Fruit fly (Drosophila melanogaster) whole organism, wandering third instar larva: Measurements from ENCODE around the gene CG2924.

Source experiments
- Abd-B ChIP-seq: fragments of >200 bp; optimal IDR thresholded peaks from 2 replicates; lab custom pipeline; 2017; ENCODE audit warnings: missing biosample characterization, missing genetic modification characterization
- CG32264 ChIP-seq: fragments of 200-800 bp; sonication (Bioruptor generic); optimal IDR thresholded peaks from 2 replicates; lab custom pipeline; 2016; ENCODE audit warnings: missing biosample characterization, missing genetic modification characterization
- CG9705 ChIP-seq: fragments of 200-800 bp; sonication (Bioruptor generic); optimal IDR thresholded peaks from 2 replicates; lab custom pipeline; 2018; ENCODE audit warnings: missing biosample characterization, mild to moderate bottlenecking, missing genetic modification characterization
- CrebA ChIP-seq: fragments of 200-800 bp; sonication (Bioruptor generic); optimal IDR thresholded peaks from 2 replicates; lab custom pipeline; 2016; ENCODE audit warnings: missing biosample characterization, mild to moderate bottlenecking, missing genetic modification characterization, borderline replicate concordance
- Dfd ChIP-seq: fragments of >200 bp; optimal IDR thresholded peaks from 2 replicates; lab custom pipeline; 2017; ENCODE audit warnings: missing biosample characterization, missing genetic modification characterization
- Dif ChIP-seq: fragments of 200-275, 200-300 bp; sonication (Bioruptor generic); optimal IDR thresholded peaks from 2 replicates; lab custom pipeline; 2018; ENCODE audit warnings: missing biosample characterization, missing genetic modification characterization; ENCODE audit not compliant: partially characterized antibody
- GATAd ChIP-seq: sonication (Bioruptor generic); optimal IDR thresholded peaks from 2 replicates; lab custom pipeline; 2016; ENCODE audit warnings: missing biosample characterization, missing genetic modification characterization
- HLH106 ChIP-seq: fragments of 200-800 bp; optimal IDR thresholded peaks from 3 replicates; lab custom pipeline; 2019; ENCODE audit warnings: missing biosample characterization, mild to moderate bottlenecking, missing genetic modification characterization, moderate library complexity
- Hnf4 ChIP-seq: fragments of 200-800 bp; sonication (Bioruptor generic); optimal IDR thresholded peaks from 2 replicates; lab custom pipeline; 2016; ENCODE audit warnings: missing biosample characterization, mild to moderate bottlenecking, missing genetic modification characterization
- Hr78 ChIP-seq: fragments of >200 bp; optimal IDR thresholded peaks from 2 replicates; lab custom pipeline; 2017; ENCODE audit warnings: missing biosample characterization, missing genetic modification characterization
- Hr83 ChIP-seq: fragments of 200-300 bp; sonication (Bioruptor generic); optimal IDR thresholded peaks from 2 replicates; lab custom pipeline; 2016; ENCODE audit warnings: missing biosample characterization, mild to moderate bottlenecking, missing genetic modification characterization, moderate library complexity; ENCODE audit not compliant: poor library complexity, severe bottlenecking
- Jra ChIP-seq: sonication (Bioruptor generic); optimal IDR thresholded peaks from 2 replicates; lab custom pipeline; 2016; ENCODE audit warnings: missing biosample characterization, missing genetic modification characterization
- Mio ChIP-seq: sonication (Bioruptor generic); optimal IDR thresholded peaks from 2 replicates; lab custom pipeline; 2016; ENCODE audit warnings: missing biosample characterization, missing genetic modification characterization
- Myc ChIP-seq: fragments of >200 bp; optimal IDR thresholded peaks from 2 replicates; lab custom pipeline; 2017
- N ChIP-seq: fragments of >200 bp; optimal IDR thresholded peaks from 2 replicates; lab custom pipeline; 2018; ENCODE audit warnings: missing biosample characterization, missing external identifiers, missing genetic modification characterization
- OdsH ChIP-seq: fragments of 200-800 bp; sonication (Bioruptor generic); optimal IDR thresholded peaks from 2 replicates; lab custom pipeline; 2016; ENCODE audit warnings: missing biosample characterization, mild to moderate bottlenecking, missing genetic modification characterization
- Rel ChIP-seq, 2 experiments: fragments of 200-800 bp; sonication (Bioruptor generic) in 1 of 2; optimal IDR thresholded peaks; 2 replicates in 1 of 2; 3 replicates in 1 of 2; lab custom pipeline; 2016 to 2019; ENCODE audit warnings: mild to moderate bottlenecking in 2 of 2, missing biosample characterization in 2 of 2, missing genetic modification characterization in 2 of 2, moderate library complexity in 1 of 2
- Sp1 ChIP-seq: fragments of 200-800 bp; sonication (Bioruptor generic); optimal IDR thresholded peaks from 3 replicates; lab custom pipeline; 2019; ENCODE audit warnings: missing biosample characterization, mild to moderate bottlenecking, missing genetic modification characterization, moderate library complexity
- Vsx2 ChIP-seq: fragments of 200-300, 225-300 bp; sonication (Bioruptor generic); optimal IDR thresholded peaks from 2 replicates; lab custom pipeline; 2018; ENCODE audit warnings: missing biosample characterization, missing genetic modification characterization; ENCODE audit not compliant: partially characterized antibody
- br ChIP-seq: fragments of 200-800 bp; sonication (Bioruptor generic); optimal IDR thresholded peaks from 2 replicates; lab custom pipeline; 2016; ENCODE audit warnings: missing biosample characterization, missing genetic modification characterization
- brk ChIP-seq: fragments of 200-800 bp; sonication (Bioruptor generic); optimal IDR thresholded peaks from 2 replicates; lab custom pipeline; 2016; ENCODE audit warnings: missing biosample characterization, mild to moderate bottlenecking, missing genetic modification characterization
- dl ChIP-seq, 2 experiments: fragments of 175-275, 200-275 bp in 1 of 2; fragments of 200-275 bp in 1 of 2; sonication (Bioruptor generic); optimal IDR thresholded peaks; lab custom pipeline; 2018; ENCODE audit warnings: mild to moderate bottlenecking in 2 of 2, missing biosample characterization in 2 of 2, missing genetic modification characterization in 2 of 2, moderate library complexity in 2 of 2; ENCODE audit not compliant: partially characterized antibody in 2 of 2, insufficient read depth in 1 of 2
- dmrt93B ChIP-seq: fragments of 200-800 bp; sonication (Bioruptor generic); optimal IDR thresholded peaks from 2 replicates; lab custom pipeline; 2018; ENCODE audit warnings: missing biosample characterization, mild to moderate bottlenecking, missing genetic modification characterization
- dsf ChIP-seq: sonication (Bioruptor generic); optimal IDR thresholded peaks from 2 replicates; lab custom pipeline; 2016; ENCODE audit warnings: missing biosample characterization, missing genetic modification characterization, borderline replicate concordance
- ey ChIP-seq: fragments of 200-800 bp; sonication (Bioruptor generic); optimal IDR thresholded peaks from 2 replicates; lab custom pipeline; 2016; ENCODE audit warnings: missing biosample characterization, missing genetic modification characterization
- foxo ChIP-seq, 2 experiments: fragments of 200-800 bp; sonication (Bioruptor generic); optimal IDR thresholded peaks; 2 replicates in 1 of 2; 3 replicates in 1 of 2; lab custom pipeline; 2016 to 2017; ENCODE audit warnings: missing biosample characterization in 2 of 2, missing genetic modification characterization in 2 of 2
- fru ChIP-seq: fragments of 200-800 bp; sonication (Bioruptor generic); optimal IDR thresholded peaks from 3 replicates; lab custom pipeline; 2016; ENCODE audit warnings: missing biosample characterization, mild to moderate bottlenecking, missing genetic modification characterization
- h ChIP-seq: fragments of 200-800 bp; sonication (Bioruptor generic); optimal IDR thresholded peaks from 3 replicates; lab custom pipeline; 2016; ENCODE audit warnings: missing biosample characterization, mild to moderate bottlenecking, missing genetic modification characterization
- jim ChIP-seq: fragments of 175-275, 200-325 bp; sonication (Bioruptor generic); optimal IDR thresholded peaks from 2 replicates; lab custom pipeline; 2016; ENCODE audit warnings: missing biosample characterization, mild to moderate bottlenecking, missing genetic modification characterization
- lola ChIP-seq: fragments of >200 bp; optimal IDR thresholded peaks from 2 replicates; lab custom pipeline; 2017; ENCODE audit warnings: missing biosample characterization, missing genetic modification characterization
- pan ChIP-seq: fragments of >200 bp; optimal IDR thresholded peaks from 2 replicates; lab custom pipeline; 2017
- psq ChIP-seq: fragments of 200-800 bp; sonication (Bioruptor generic); optimal IDR thresholded peaks from 3 replicates; lab custom pipeline; 2017; ENCODE audit warnings: missing biosample characterization, mild to moderate bottlenecking, missing genetic modification characterization, moderate library complexity
- rgr ChIP-seq: fragments of 200-800 bp; sonication (Bioruptor generic); optimal IDR thresholded peaks from 3 replicates; lab custom pipeline; 2016; ENCODE audit warnings: missing biosample characterization, mild to moderate bottlenecking, missing genetic modification characterization
- sage ChIP-seq: fragments of 200-800 bp; sonication (Bioruptor generic); optimal IDR thresholded peaks from 2 replicates; lab custom pipeline; 2016; ENCODE audit warnings: missing biosample characterization, mild to moderate bottlenecking, missing genetic modification characterization
- sv ChIP-seq: fragments of 200-800 bp; sonication (Bioruptor generic); optimal IDR thresholded peaks from 3 replicates; lab custom pipeline; 2016; ENCODE audit warnings: missing biosample characterization, missing genetic modification characterization
- tai ChIP-seq: sonication (Bioruptor generic); optimal IDR thresholded peaks from 2 replicates; lab custom pipeline; 2016; ENCODE audit warnings: missing biosample characterization, missing genetic modification characterization
- usp ChIP-seq: fragments of >200 bp; optimal IDR thresholded peaks from 2 replicates; lab custom pipeline; 2017; ENCODE audit warnings: missing biosample characterization, missing genetic modification characterization
- woc ChIP-seq: sonication (Bioruptor generic); optimal IDR thresholded peaks from 2 replicates; lab custom pipeline; 2016; ENCODE audit warnings: missing biosample characterization, mild to moderate bottlenecking, missing genetic modification characterization

Gene CG2924

DNA sequence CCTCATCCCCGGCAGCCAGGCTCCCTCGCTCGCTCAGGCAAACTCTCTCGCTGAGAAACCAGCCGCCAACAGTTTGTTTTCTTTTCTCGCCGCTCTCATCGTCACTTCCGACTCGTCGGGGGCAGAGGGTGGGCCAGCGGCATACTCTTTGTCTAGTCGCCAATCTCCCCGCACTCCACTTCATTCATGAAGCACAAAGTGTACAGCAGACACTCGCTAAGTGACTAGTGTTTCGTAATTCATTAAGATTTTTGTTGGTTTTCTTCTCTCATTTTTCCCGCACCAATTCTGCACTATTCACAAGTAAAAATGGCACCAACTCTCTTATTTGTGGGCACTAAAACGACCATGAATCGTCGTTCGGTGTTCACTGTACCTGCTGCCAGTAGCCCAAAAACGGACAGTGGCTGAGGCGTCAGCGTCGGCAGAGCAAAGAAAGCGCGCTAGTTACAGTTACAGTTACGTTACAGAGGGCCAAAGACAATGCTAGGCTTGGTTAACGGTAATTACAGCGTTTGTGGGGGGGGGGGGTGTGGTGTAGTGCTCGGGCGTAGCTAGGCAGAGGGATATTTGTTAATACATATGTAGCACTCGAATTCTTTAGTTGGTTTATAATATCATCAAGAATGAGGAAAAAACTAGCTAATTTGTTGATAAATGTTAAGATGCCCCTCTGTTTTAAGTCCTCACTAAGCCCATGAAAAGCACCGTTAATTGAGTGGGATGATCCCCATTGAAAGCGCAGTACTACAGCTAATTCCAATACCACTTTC, 27.1 kb upstream of the CG2924 start (continued):
- TF ChIP-seq br (GFP tag; lab: Kevin White, UChicago) = peak; percentile 91
- peak; percentile 72 for TF ChIP-seq CG32264 (GFP tag; lab: Kevin White, UChicago)

DNA sequence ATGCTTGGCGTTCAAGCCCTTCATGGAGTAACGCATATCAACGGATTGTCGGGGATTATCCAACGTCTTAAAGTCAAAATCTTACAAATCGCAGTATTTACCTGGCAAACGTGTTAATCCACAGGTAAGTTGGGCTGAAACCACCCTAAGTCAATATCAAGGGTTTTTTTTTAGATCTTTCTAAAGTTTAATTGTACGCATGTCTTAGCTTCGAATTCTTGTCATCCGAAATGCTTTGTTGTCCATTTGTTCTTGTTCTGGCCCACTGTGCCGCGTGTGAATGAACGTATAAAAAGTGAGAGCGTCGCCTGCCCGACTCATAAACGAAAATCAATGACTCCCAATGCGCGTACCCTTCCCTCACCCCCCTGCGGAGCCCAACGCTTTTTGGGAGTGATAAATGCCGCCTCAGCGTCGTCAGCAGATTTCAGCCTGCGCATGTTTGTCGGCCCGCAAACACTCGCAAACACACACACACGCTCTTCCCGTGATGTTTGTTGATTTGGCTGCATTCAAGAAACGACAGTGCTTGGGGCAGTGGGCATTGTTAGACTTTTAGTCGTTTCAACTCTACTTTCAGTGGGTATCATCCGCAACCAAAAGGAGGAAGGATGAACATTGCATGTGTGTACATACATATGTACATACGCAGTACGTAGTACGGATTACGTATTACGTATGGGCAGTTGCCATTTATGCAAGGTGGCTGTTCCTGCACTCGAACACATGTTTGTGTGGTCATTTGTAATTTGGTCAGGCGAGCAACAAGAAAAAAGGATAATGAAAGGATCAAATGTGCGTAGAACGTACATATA, 25.9 kb upstream of the CG2924 start:
- TF ChIP-seq br (GFP tag; lab: Kevin White, UChicago) (peak; percentile 95), woc (GFP tag; lab: Kevin White, UChicago) (peak; percentile 97), Jra (GFP tag; lab: Kevin White, UChicago) (peak; percentile 81), Sp1 (GFP tag; lab: Kevin White, UChicago) (peak; percentile 97), tai (GFP tag; lab: Kevin White, UChicago) (peak; percentile 78), GATAd (GFP tag; lab: Kevin White, UChicago) (no peak), brk (GFP tag; lab: Kevin White, UChicago) (no peak), Rel (GFP tag; optimal IDR thresholded peaks at IDR 0.05; lab: Kevin White, UChicago) (peak; percentile 19), Rel (tag; optimal IDR thresholded peaks at IDR 0.05; lab: Kevin White, UChicago) (peak; percentile 79), sv (GFP tag; lab: Kevin White, UChicago) (peak; percentile 81), Hnf4 (GFP tag; lab: Kevin White, UChicago) (peak; percentile 49), sage (GFP tag; lab: Kevin White, UChicago) (no peak), psq (GFP tag; lab: Kevin White, UChicago) (peak; percentile 89), Vsx2 (GFP tag; lab: Kevin White, UChicago) (no peak), Abd-B (GFP tag; lab: Kevin White, UChicago) (no peak), pan (lab: Kevin White, UChicago) (no peak), fru (GFP tag; lab: Kevin White, UChicago) (peak; percentile 97), Mio (peak; percentile 48), dsf (GFP tag; lab: Kevin White, UChicago) (no peak), jim (no peak), HLH106 (tag; lab: Kevin White, UChicago) (peak; percentile 95), Dif (GFP tag; lab: Kevin White, UChicago) (peak; percentile 52), Hr78 (GFP tag; lab: Kevin White, UChicago) (no peak), Hr83 (GFP tag; lab: Kevin White, UChicago) (peak; percentile 71), Dfd (no peak), dmrt93B (GFP tag; lab: Kevin White, UChicago) (peak; percentile 96), lola (GFP tag; lab: Kevin White, UChicago) (no peak), dl (GFP tag; optimal IDR thresholded peaks at IDR 0.05; lab: Kevin White, UChicago; ENCODE audit: insufficient read depth in 1 of 2, partially characterized antibody in 2 of 2) (peak in 1 of 2 experiments; percentile 46), CG9705 (peak; percentile 96), OdsH (GFP tag; lab: Kevin White, UChicago) (peak; percentile 91), ey (GFP tag; lab: Kevin White, UChicago) (peak; percentile 95), CrebA (peak; percentile 53), Myc (lab: Kevin White, UChicago) (no peak), foxo (GFP tag; optimal IDR thresholded peaks at IDR 0.05; lab: Kevin White, UChicago) (peak; percentile 80 to 95), usp (peak; percentile 16), h (GFP tag; lab: Kevin White, UChicago) (peak; percentile 92), CG32264 (GFP tag; lab: Kevin White, UChicago) (peak; percentile 83), rgr (GFP tag; lab: Kevin White, UChicago) (peak; percentile 89), N (GFP tag; lab: Kevin White, UChicago) (no peak)
- TF ChIP-seq, all 38 proteins: peak for 25
